Fruit fly (Drosophila melanogaster) Kc167 (cell line): ENCODE results near the gene Atu.

Source experiments
- Myc ChIP-seq: fragments of >200 bp; optimal IDR thresholded peaks from 2 replicates; lab custom pipeline; 2017; ENCODE audit warnings: missing external identifiers
- Sin3A ChIP-seq: fragments of >200 bp; optimal IDR thresholded peaks from 2 replicates; lab custom pipeline; 2018; ENCODE audit warnings: missing external identifiers
- h ChIP-seq: fragments of >200 bp; optimal IDR thresholded peaks from 3 replicates; lab custom pipeline; 2018; ENCODE audit warnings: missing external identifiers
- insv ChIP-seq: fragments of >200 bp; optimal IDR thresholded peaks from 3 replicates; lab custom pipeline; 2018; ENCODE audit warnings: missing external identifiers
- psq ChIP-seq: fragments of >200 bp; optimal IDR thresholded peaks from 2 replicates; lab custom pipeline; 2017; ENCODE audit warnings: missing external identifiers
- ttk ChIP-seq: sonication (Bioruptor generic); optimal IDR thresholded peaks from 2 replicates; lab custom pipeline; 2017; ENCODE audit warnings: missing external identifiers

Gene Atu

dm6 chr3R:5613114-5613443, at the start of gene Atu:
Gene Atu (plus strand): TSS chr3R:5613358.
- no peak for TF ChIP-seq Myc (lab: Kevin White, UChicago)
- TF ChIP-seq h (lab: Kevin White, UChicago) = no peak
- no peak for TF ChIP-seq insv
- no peak for TF ChIP-seq Sin3A (lab: Kevin White, UChicago)
- no peak for TF ChIP-seq psq (lab: Kevin White, UChicago)
- no peak for TF ChIP-seq ttk (lab: Kevin White, UChicago)

- TF ChIP-seq Myc (lab: Kevin White, UChicago) (no peak), insv (no peak), ttk (lab: Kevin White, UChicago) (no peak), Sin3A (lab: Kevin White, UChicago) (no peak)
These were observed 49.7 kb upstream of the Atu start, which contains the start of gene Pi4KIIalpha for dm6 chr3R:5563420-5563819. Gene Pi4KIIalpha (minus strand): TSS chr3R:5563652.

- TF ChIP-seq psq (lab: Kevin White, UChicago) = no peak
- TF ChIP-seq insv = no peak
- no peak for TF ChIP-seq ttk (lab: Kevin White, UChicago)
- no peak for TF ChIP-seq h (lab: Kevin White, UChicago)
These were observed 48.4 kb upstream of the Atu start, which contains the start of the genes CG14671 and CG12746 for dm6 chr3R:5564775-5565190. Gene CG14671 (minus strand): TSS chr3R:5564815. Gene CG12746 (plus strand): TSS chr3R:5564865.

- TF ChIP-seq insv = no peak
- TF ChIP-seq psq (lab: Kevin White, UChicago) = no peak
- no peak for TF ChIP-seq Myc (lab: Kevin White, UChicago)
- TF ChIP-seq ttk (lab: Kevin White, UChicago) = no peak
- TF ChIP-seq Sin3A (lab: Kevin White, UChicago) = no peak
- no peak for TF ChIP-seq h (lab: Kevin White, UChicago)
These were observed 47.5 kb upstream of the Atu start for dm6 chr3R:5565623-5566022.

- TF ChIP-seq ttk (lab: Kevin White, UChicago) = no peak
- TF ChIP-seq Myc (lab: Kevin White, UChicago) = no peak
- no peak for TF ChIP-seq insv
- no peak for TF ChIP-seq h (lab: Kevin White, UChicago)
- TF ChIP-seq Sin3A (lab: Kevin White, UChicago) = no peak
These were observed 44.6 kb upstream of the Atu start, which contains the start of the genes CG2931 and Rheb for dm6 chr3R:5568590-5568989. Gene CG2931 (minus strand): TSS chr3R:5568615. Gene Rheb (plus strand): TSS chr3R:5568921.

- TF ChIP-seq h (lab: Kevin White, UChicago) = no peak
- TF ChIP-seq insv = no peak
- TF ChIP-seq psq (lab: Kevin White, UChicago) = no peak
- no peak for TF ChIP-seq Myc (lab: Kevin White, UChicago)
- TF ChIP-seq ttk (lab: Kevin White, UChicago) = no peak
- no peak for TF ChIP-seq Sin3A (lab: Kevin White, UChicago)
These were observed 42.3 kb upstream of the Atu start, which contains the start of gene CRMP for dm6 chr3R:5570635-5571436. Gene CRMP (plus strand): TSS chr3R:5571108.

dm6 chr3R:5571437-5571750, 41.8 kb upstream of the Atu start:
- no peak for TF ChIP-seq Sin3A (lab: Kevin White, UChicago)
- TF ChIP-seq Myc (lab: Kevin White, UChicago) = no peak
- TF ChIP-seq psq (lab: Kevin White, UChicago) = no peak
- no peak for TF ChIP-seq ttk (lab: Kevin White, UChicago)

dm6 chr3R:5571756-5572155, 41.4 kb upstream of the Atu start:
- TF ChIP-seq Sin3A (lab: Kevin White, UChicago) = no peak
- TF ChIP-seq ttk (lab: Kevin White, UChicago) = no peak
- no peak for TF ChIP-seq insv
- no peak for TF ChIP-seq psq (lab: Kevin White, UChicago)

dm6 chr3R:5572900-5573665, 40.1 kb upstream of the Atu start:
- TF ChIP-seq h (lab: Kevin White, UChicago) = no peak
- no peak for TF ChIP-seq ttk (lab: Kevin White, UChicago)
- TF ChIP-seq Myc (lab: Kevin White, UChicago) = no peak
- no peak for TF ChIP-seq Sin3A (lab: Kevin White, UChicago)
- TF ChIP-seq insv = no peak
- TF ChIP-seq psq (lab: Kevin White, UChicago) = no peak

- TF ChIP-seq psq (lab: Kevin White, UChicago) = no peak
- no peak for TF ChIP-seq Sin3A (lab: Kevin White, UChicago)
- TF ChIP-seq h (lab: Kevin White, UChicago) = no peak
- TF ChIP-seq ttk (lab: Kevin White, UChicago) = no peak
- TF ChIP-seq insv = no peak
- no peak for TF ChIP-seq Myc (lab: Kevin White, UChicago)
These were observed 39.3 kb upstream of the Atu start for dm6 chr3R:5573883-5574282.

dm6 chr3R:5587863-5588519, 25.2 kb upstream of the Atu start, which contains the start of gene CG2926:
Gene CG2926 (minus strand): TSS chr3R:5588380.
- TF ChIP-seq Sin3A (lab: Kevin White, UChicago) (no peak), Myc (lab: Kevin White, UChicago) (no peak), h (lab: Kevin White, UChicago) (no peak), insv (no peak), ttk (lab: Kevin White, UChicago) (no peak), psq (lab: Kevin White, UChicago) (no peak)
